Worm (Caenorhabditis elegans): ENCODE results near the gene txdc-17.

- TF ChIP-seq nhr-11 (tag; optimal IDR thresholded peaks at IDR 0.05), result no peak
- TF ChIP-seq hlh-30 (tag; optimal IDR thresholded peaks at IDR 0.05; ENCODE audit: insufficient read depth), result no peak
- TF ChIP-seq ama-1 (optimal IDR thresholded peaks at IDR 0.05), result no peak
- TF ChIP-seq fkh-6 (tag; optimal IDR thresholded peaks at IDR 0.05), result no peak
- no peak for TF ChIP-seq tbx-7 (tag; optimal IDR thresholded peaks at IDR 0.05)
- TF ChIP-seq tbx-2 (tag; optimal IDR thresholded peaks at IDR 0.05), result no peak
- no peak for TF ChIP-seq unc-3 (GFP tag; conservative IDR thresholded peaks at IDR 0.05)
- TF ChIP-seq unc-3 (tag; optimal IDR thresholded peaks at IDR 0.05), result no peak
- no peak for TF ChIP-seq pqm-1 (tag; optimal IDR thresholded peaks at IDR 0.05)
- no peak for TF ChIP-seq npax-4 (tag; optimal IDR thresholded peaks at IDR 0.05)
- no peak for TF ChIP-seq pha-4 (tag; optimal IDR thresholded peaks at IDR 0.05)
- TF ChIP-seq hlh-8 (tag; optimal IDR thresholded peaks at IDR 0.05), result no peak
- no peak for TF ChIP-seq ceh-30 (tag; optimal IDR thresholded peaks at IDR 0.05)
- TF ChIP-seq sox-4 (tag; optimal IDR thresholded peaks at IDR 0.05), result no peak
- no peak for TF ChIP-seq dve-1 (tag; optimal IDR thresholded peaks at IDR 0.05)
These were observed 15.5 kb upstream of the txdc-17 start, which contains the start of gene pipp-4P for ce11 chrIII:2818980-2819379.
